Worm (Caenorhabditis elegans): ENCODE results near the gene K07H8.11.
A peak's percentile ranks its signal among the peaks of the same experiment; 100 is the strongest.

The K07H8.11 gene

ce11 chrIV:8234088-8234496, 41.0 kb downstream of the K07H8.11 start:
- TF ChIP-seq unc-130 (GFP tag; optimal IDR thresholded peaks at IDR 0.05), result no peak
- TF ChIP-seq F57A8.1 (GFP tag; optimal IDR thresholded peaks at IDR 0.05), result no peak
- TF ChIP-seq lag-1 (GFP tag; IDR thresholded peaks at IDR 0.05), result no peak
- peak; percentile 43 for TF ChIP-seq nhr-80 (tag; optimal IDR thresholded peaks at IDR 0.05)
- TF ChIP-seq cebp-1 (GFP tag; IDR thresholded peaks at IDR 0.05), result no peak
- TF ChIP-seq cebp-1 (tag; optimal IDR thresholded peaks at IDR 0.05), result peak; percentile 12
- TF ChIP-seq lsy-27 (tag; optimal IDR thresholded peaks at IDR 0.05; ENCODE audit: borderline replicate concordance, insufficient read depth), result no peak
- TF ChIP-seq F22D6.2 (tag; optimal IDR thresholded peaks at IDR 0.05), result no peak
- no peak for TF ChIP-seq F33H1.4 (GFP tag; IDR thresholded peaks at IDR 0.05)
- TF ChIP-seq nhr-90 (tag; optimal IDR thresholded peaks at IDR 0.05), result no peak
- TF ChIP-seq lin-26 (GFP tag; IDR thresholded peaks at IDR 0.05), result 0 out of 2 replicates have a peak, but pooled peaks have one; percentile 15
- TF ChIP-seq ceh-27 (GFP tag; optimal IDR thresholded peaks at IDR 0.05), result no peak
- no peak for TF ChIP-seq ztf-3 (GFP tag; optimal IDR thresholded peaks at IDR 0.05)
- no peak for TF ChIP-seq unc-62 (GFP tag; optimal IDR thresholded peaks at IDR 0.05)

ce11 chrIV:8233268-8233667, 41.9 kb downstream of the K07H8.11 start:
- TF ChIP-seq attf-3 (GFP tag; conservative IDR thresholded peaks at IDR 0.05) (0 out of 2 replicates have a peak, but pooled peaks have one; percentile 34), lin-40 (tag; optimal IDR thresholded peaks at IDR 0.05) (no peak)

ce11 chrIV:8232428-8232827, 42.7 kb downstream of the K07H8.11 start:
- TF ChIP-seq nhr-80 (tag; optimal IDR thresholded peaks at IDR 0.05) (peak; percentile 6), cebp-1 (GFP tag; IDR thresholded peaks at IDR 0.05) (no peak), cebp-1 (tag; optimal IDR thresholded peaks at IDR 0.05) (peak; percentile 27), ccch-3 (GFP tag; optimal IDR thresholded peaks at IDR 0.05) (no peak), hmg-1.2 (GFP tag; IDR thresholded peaks at IDR 0.05) (peak; percentile 17; the same call in 1 of the 2 replicates)

DNA sequence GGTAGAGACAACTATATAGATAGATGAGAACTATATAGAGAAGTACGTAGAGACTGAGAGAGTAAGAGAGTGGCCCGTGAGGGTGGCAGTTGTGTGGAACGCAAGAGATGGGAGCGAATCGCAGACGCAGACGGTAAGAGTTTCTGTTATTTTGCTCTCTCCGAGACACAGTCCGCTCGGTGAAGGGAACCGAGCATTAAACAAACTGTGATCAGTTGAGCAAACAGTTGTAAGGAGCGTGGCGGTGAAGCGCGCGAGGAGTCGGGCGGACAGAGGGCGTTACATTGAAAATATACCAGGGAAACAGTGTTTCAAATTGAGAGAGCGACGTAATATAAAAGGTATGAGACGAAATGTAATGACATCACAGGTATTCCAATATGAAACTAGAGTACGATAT, 45.6 kb downstream of the K07H8.11 start:
- TF ChIP-seq let-607 (tag; optimal IDR thresholded peaks at IDR 0.05) (peak in 1 of 2 experiments; percentile 14), pbrm-1 (GFP tag; IDR thresholded peaks at IDR 0.05) (no peak), F37B4.10 (GFP tag; IDR thresholded peaks at IDR 0.05) (0 out of 2 replicates have a peak, but pooled peaks have one; percentile 43), efl-1 (GFP tag; optimal IDR thresholded peaks at IDR 0.05) (no peak), F10E7.11 (tag; optimal IDR thresholded peaks at IDR 0.05) (no peak), Y53G8AR.9 (GFP tag; conservative IDR thresholded peaks at IDR 0.05) (no peak), attf-6 (GFP tag; IDR thresholded peaks at IDR 0.05) (no peak), C06A6.2 (GFP tag; conservative IDR thresholded peaks at IDR 0.05) (no peak), B0035.1 (tag; optimal IDR thresholded peaks at IDR 0.05) (no peak), F57A8.1 (GFP tag; optimal IDR thresholded peaks at IDR 0.05) (no peak), hlh-26 (GFP tag; conservative IDR thresholded peaks at IDR 0.05) (no peak), hmg-1.2 (GFP tag; IDR thresholded peaks at IDR 0.05) (peak; percentile 63), gei-17 (GFP tag; optimal IDR thresholded peaks at IDR 0.05) (no peak), F55B11.4 (tag; optimal IDR thresholded peaks at IDR 0.05; ENCODE audit: borderline replicate concordance, insufficient read depth) (no peak), K12H6.12 (tag; optimal IDR thresholded peaks at IDR 0.05) (no peak), T26A5.8 (tag; optimal IDR thresholded peaks at IDR 0.05) (no peak), athp-1 (tag; optimal IDR thresholded peaks at IDR 0.05) (no peak), nhr-120 (GFP tag; IDR thresholded peaks at IDR 0.05) (no peak), lin-40 (tag; optimal IDR thresholded peaks at IDR 0.05) (peak; percentile 40), nhr-90 (tag; optimal IDR thresholded peaks at IDR 0.05) (peak; percentile 39), somi-1 (GFP tag; optimal IDR thresholded peaks at IDR 0.05) (no peak), ccch-3 (GFP tag; optimal IDR thresholded peaks at IDR 0.05) (no peak), ztf-18 (tag; optimal IDR thresholded peaks at IDR 0.05) (peak; percentile 1), D2030.7 (GFP tag; IDR thresholded peaks at IDR 0.05) (no peak), nfya-2 (GFP tag; IDR thresholded peaks at IDR 0.05) (no peak), dpl-1 (GFP tag; optimal IDR thresholded peaks at IDR 0.05) (no peak), ztf-26 (tag; optimal IDR thresholded peaks at IDR 0.05) (no peak), rec-8 (tag; optimal IDR thresholded peaks at IDR 0.05) (no peak), F52B5.7 (tag; optimal IDR thresholded peaks at IDR 0.05) (no peak), ztf-25 (GFP tag; IDR thresholded peaks at IDR 0.05) (no peak)

Data from whole organism, young adult.